Fruit fly (Drosophila melanogaster) whole organism, embryonic: ENCODE measurements around the gene siz.

Source experiments
- Adf1 ChIP-seq: fragments of 200-800 bp; sonication (Bioruptor generic); IDR thresholded peaks from 2 replicates; pipeline ENCODE4 v1.3.6; 2022; ENCODE audit warnings: missing biosample characterization, missing genetic modification characterization
- CG10321 ChIP-seq: fragments of 200-800 bp; sonication (Bioruptor generic); IDR thresholded peaks from 2 replicates; pipeline ENCODE4 v1.3.6; 2022; ENCODE audit warnings: missing biosample characterization, missing genetic modification characterization
- CG10366 ChIP-seq: fragments of 200-800 bp; sonication (Bioruptor generic); IDR thresholded peaks from 2 replicates; pipeline ENCODE4 v1.3.6; 2022; ENCODE audit warnings: missing biosample characterization, missing genetic modification characterization
- CG14667 ChIP-seq: fragments of 200-800 bp; sonication (Bioruptor generic); IDR thresholded peaks from 2 replicates; pipeline ENCODE4 v1.3.6; 2022; ENCODE audit warnings: missing biosample characterization, missing genetic modification characterization
- CG15479 ChIP-seq: fragments of 200-800 bp; sonication (Bioruptor generic); optimal IDR thresholded peaks from 3 replicates; lab custom pipeline; 2019; ENCODE audit warnings: missing biosample characterization, mild to moderate bottlenecking, missing genetic modification characterization, moderate library complexity
- CG15601 ChIP-seq: fragments of 200-800 bp; sonication (Bioruptor generic); optimal IDR thresholded peaks from 3 replicates; lab custom pipeline; 2019; ENCODE audit warnings: missing biosample characterization, mild to moderate bottlenecking, missing genetic modification characterization, moderate library complexity
- CG17802 ChIP-seq: fragments of 200-800 bp; sonication (Bioruptor generic); optimal IDR thresholded peaks from 2 replicates; lab custom pipeline; 2018; ENCODE audit warnings: missing biosample characterization, mild to moderate bottlenecking, missing genetic modification characterization, moderate library complexity
- CG18262 ChIP-seq: fragments of 200-800 bp; optimal IDR thresholded peaks from 3 replicates; lab custom pipeline; 2019; ENCODE audit warnings: missing biosample characterization, mild to moderate bottlenecking, missing genetic modification characterization, moderate library complexity
- CG33557 ChIP-seq: fragments of 200-800 bp; sonication (Bioruptor generic); optimal IDR thresholded peaks from 2 replicates; lab custom pipeline; 2019; ENCODE audit warnings: missing biosample characterization, mild to moderate bottlenecking, missing genetic modification characterization, moderate library complexity
- CG42726 ChIP-seq: fragments of 200-800 bp; sonication (Bioruptor generic); IDR thresholded peaks from 2 replicates; pipeline ENCODE4 v1.3.6; 2022; ENCODE audit warnings: missing biosample characterization, missing genetic modification characterization; ENCODE audit not compliant: partially characterized antibody
- CG5180 ChIP-seq: fragments of 200-800 bp; sonication (Bioruptor generic); optimal IDR thresholded peaks from 3 replicates; lab custom pipeline; 2017; ENCODE audit warnings: missing biosample characterization, missing genetic modification characterization, mild to moderate bottlenecking, moderate library complexity, missing genetic modification reagents
- D ChIP-seq, 2 experiments: fragments of 200-800 bp in 1 of 2; fragments of >200 bp in 1 of 2; sonication (Bioruptor generic) in 1 of 2; optimal IDR thresholded peaks; 2 replicates in 1 of 2; 3 replicates in 1 of 2; lab custom pipeline; 2017; ENCODE audit warnings: mild to moderate bottlenecking in 1 of 2, missing biosample characterization in 1 of 2, missing genetic modification characterization in 1 of 2, missing genetic modification reagents in 1 of 2
- Eip74EF ChIP-seq, 2 experiments: fragments of 200-800 bp in 1 of 2; fragments of >200 bp in 1 of 2; sonication (Bioruptor generic) in 1 of 2; optimal IDR thresholded peaks; 2 replicates each; lab custom pipeline; 2017 to 2019; ENCODE audit warnings: missing biosample characterization in 2 of 2, missing genetic modification characterization in 2 of 2, mild to moderate bottlenecking in 1 of 2, moderate library complexity in 1 of 2
- HLH54F ChIP-seq: fragments of 200-800 bp; sonication (Bioruptor generic); optimal IDR thresholded peaks from 3 replicates; lab custom pipeline; 2016; ENCODE audit warnings: missing biosample characterization, missing genetic modification characterization
- HmgZ ChIP-seq: fragments of 200-800 bp; sonication (Bioruptor generic); optimal IDR thresholded peaks from 2 replicates; lab custom pipeline; 2018; ENCODE audit warnings: missing biosample characterization, mild to moderate bottlenecking, missing genetic modification characterization
- Hmr ChIP-seq: fragments of 200-800 bp; sonication (Bioruptor generic); optimal IDR thresholded peaks from 3 replicates; lab custom pipeline; 2017; ENCODE audit warnings: mild to moderate bottlenecking, missing biosample characterization, missing genetic modification reagents, missing genetic modification characterization
- Hr39 ChIP-seq: fragments of >200 bp; optimal IDR thresholded peaks from 2 replicates; lab custom pipeline; 2017
- MESR4 ChIP-seq: fragments of 200-800 bp; sonication (Bioruptor generic); optimal IDR thresholded peaks from 2 replicates; lab custom pipeline; 2018; ENCODE audit warnings: missing biosample characterization, mild to moderate bottlenecking, missing genetic modification characterization, moderate library complexity
- Max ChIP-seq: fragments of 200-800 bp; sonication (Bioruptor generic); optimal IDR thresholded peaks from 2 replicates; lab custom pipeline; 2016; ENCODE audit warnings: missing biosample characterization, mild to moderate bottlenecking, missing genetic modification characterization
- Med ChIP-seq: fragments of 200-800 bp; sonication (Bioruptor generic); peaks from one replicate; lab custom pipeline; 2016; ENCODE audit warnings: missing biosample characterization, missing genetic modification characterization, mild to moderate bottlenecking, inconsistent platforms, moderate library complexity
- abd-A ChIP-seq: fragments of 200-800 bp; sonication (Bioruptor generic); optimal IDR thresholded peaks from 3 replicates; lab custom pipeline; 2019; ENCODE audit warnings: missing biosample characterization, mild to moderate bottlenecking, missing genetic modification characterization, moderate library complexity
- ac ChIP-seq: fragments of 200-800 bp; sonication (Bioruptor generic); optimal IDR thresholded peaks from 3 replicates; lab custom pipeline; 2017; ENCODE audit warnings: missing biosample characterization, mild to moderate bottlenecking, missing genetic modification characterization
- amos ChIP-seq: fragments of 200-800 bp; sonication (Bioruptor generic); IDR thresholded peaks from 2 replicates; pipeline ENCODE4 v1.3.6; 2022; ENCODE audit warnings: missing biosample characterization, missing genetic modification characterization; ENCODE audit not compliant: partially characterized antibody
- esg ChIP-seq: fragments of 200-800 bp; sonication (Bioruptor generic); conservative IDR thresholded peaks from 2 replicates; pipeline ENCODE4 v1.3.6; 2022; ENCODE audit warnings: missing biosample characterization, missing genetic modification characterization
- fd96Cb ChIP-seq: fragments of 200-800 bp; sonication (Bioruptor generic); optimal IDR thresholded peaks from 2 replicates; lab custom pipeline; 2018; ENCODE audit warnings: missing biosample characterization, mild to moderate bottlenecking, missing genetic modification characterization, moderate library complexity
- grn ChIP-seq: fragments of 200-800 bp; sonication (Bioruptor generic); optimal IDR thresholded peaks from 3 replicates; lab custom pipeline; 2017; ENCODE audit warnings: missing biosample characterization, missing genetic modification characterization
- hth ChIP-seq: fragments of >200 bp; optimal IDR thresholded peaks from 2 replicates; lab custom pipeline; 2017; ENCODE audit warnings: inconsistent platforms
- kah ChIP-seq: fragments of 200-800 bp; sonication (Bioruptor generic); optimal IDR thresholded peaks from 2 replicates; lab custom pipeline; 2018; ENCODE audit warnings: missing biosample characterization, mild to moderate bottlenecking, missing genetic modification characterization
- klu ChIP-seq: fragments of 200-800 bp; sonication (Bioruptor generic); IDR thresholded peaks from 2 replicates; pipeline ENCODE4 v1.3.6; 2022; ENCODE audit warnings: missing biosample characterization, missing genetic modification characterization
- kni ChIP-seq: fragments of 200-800 bp; sonication (Bioruptor generic); optimal IDR thresholded peaks from 3 replicates; lab custom pipeline; 2017; ENCODE audit warnings: mild to moderate bottlenecking, missing biosample characterization, missing genetic modification reagents, missing genetic modification characterization
- lov ChIP-seq, 2 experiments: fragments of 200-800 bp in 1 of 2; fragments of >200 bp in 1 of 2; sonication (Bioruptor generic) in 1 of 2; IDR thresholded peaks in 1 of 2; optimal IDR thresholded peaks in 1 of 2; 2 replicates in 1 of 2; 3 replicates in 1 of 2; pipeline versions ENCODE4 v1.3.6 to Lab custom; 2017 to 2022; ENCODE audit warnings: missing biosample characterization in 1 of 2, missing genetic modification characterization in 1 of 2
- mirr ChIP-seq: fragments of 200-800 bp; sonication (Bioruptor generic); optimal IDR thresholded peaks from 3 replicates; lab custom pipeline; 2018; ENCODE audit warnings: missing biosample characterization, mild to moderate bottlenecking, missing genetic modification characterization
- nau ChIP-seq: fragments of 200-800 bp; sonication (Bioruptor generic); optimal IDR thresholded peaks from 3 replicates; lab custom pipeline; 2017; ENCODE audit warnings: missing biosample characterization, mild to moderate bottlenecking, missing genetic modification characterization, missing genetic modification reagents
- nerfin-2 ChIP-seq: fragments of 200-800 bp; sonication (Bioruptor generic); IDR thresholded peaks from 2 replicates; pipeline ENCODE4 v1.3.6; 2022; ENCODE audit warnings: missing biosample characterization, missing genetic modification characterization; ENCODE audit not compliant: partially characterized antibody
- onecut ChIP-seq: fragments of 200-800 bp; sonication (Bioruptor generic); IDR thresholded peaks from 2 replicates; pipeline ENCODE4 v1.3.6; 2022; ENCODE audit warnings: missing biosample characterization, missing genetic modification characterization
- pho ChIP-seq: fragments of 200-800 bp; sonication (Bioruptor generic); optimal IDR thresholded peaks from 2 replicates; lab custom pipeline; 2016; ENCODE audit warnings: missing biosample characterization, missing genetic modification characterization
- rib ChIP-seq: fragments of 200-800 bp; sonication (Bioruptor generic); IDR thresholded peaks from 2 replicates; pipeline ENCODE4 v1.3.6; 2022; ENCODE audit warnings: missing biosample characterization, missing genetic modification characterization
- run ChIP-seq: fragments of 200-800 bp; sonication (Bioruptor generic); optimal IDR thresholded peaks from 3 replicates; lab custom pipeline; 2018; ENCODE audit warnings: missing biosample characterization, mild to moderate bottlenecking, missing genetic modification characterization
- sens ChIP-seq: fragments of 200-800 bp; sonication (Bioruptor generic); peaks from one replicate; lab custom pipeline; 2016; ENCODE audit warnings: missing biosample characterization, missing genetic modification characterization
- shn ChIP-seq: fragments of 200-800 bp; sonication (Bioruptor generic); optimal IDR thresholded peaks from 3 replicates; lab custom pipeline; 2016; ENCODE audit warnings: missing biosample characterization, missing genetic modification characterization
- slp2 ChIP-seq: fragments of 200-800 bp; sonication (Bioruptor generic); optimal IDR thresholded peaks from 2 replicates; lab custom pipeline; 2016; ENCODE audit warnings: missing biosample characterization, missing genetic modification characterization
- sqz ChIP-seq: fragments of 200-800 bp; sonication (Bioruptor generic); optimal IDR thresholded peaks from 3 replicates; lab custom pipeline; 2018; ENCODE audit warnings: missing biosample characterization, mild to moderate bottlenecking, missing genetic modification characterization
- sr ChIP-seq: fragments of 200-800 bp; sonication (Bioruptor generic); IDR thresholded peaks from 3 replicates; pipeline ENCODE4 v1.3.6; 2022; ENCODE audit warnings: missing biosample characterization, missing genetic modification characterization
- tll ChIP-seq, 2 experiments: fragments of 200-800 bp in 1 of 2; fragments of >200 bp in 1 of 2; sonication (Bioruptor generic) in 1 of 2; optimal IDR thresholded peaks; 2 replicates each; lab custom pipeline; 2017 to 2019; ENCODE audit warnings: missing biosample characterization in 2 of 2, missing genetic modification characterization in 2 of 2, mild to moderate bottlenecking in 1 of 2, moderate library complexity in 1 of 2
- twi ChIP-seq: fragments of 200-800 bp; optimal IDR thresholded peaks from 2 replicates; lab custom pipeline; 2019; ENCODE audit warnings: missing biosample characterization, mild to moderate bottlenecking, missing genetic modification characterization, moderate library complexity
- vvl ChIP-seq: fragments of 200-800 bp; sonication (Bioruptor generic); IDR thresholded peaks from 2 replicates; pipeline ENCODE4 v1.3.6; 2022; ENCODE audit warnings: missing biosample characterization, missing genetic modification characterization

The siz gene

DNA sequence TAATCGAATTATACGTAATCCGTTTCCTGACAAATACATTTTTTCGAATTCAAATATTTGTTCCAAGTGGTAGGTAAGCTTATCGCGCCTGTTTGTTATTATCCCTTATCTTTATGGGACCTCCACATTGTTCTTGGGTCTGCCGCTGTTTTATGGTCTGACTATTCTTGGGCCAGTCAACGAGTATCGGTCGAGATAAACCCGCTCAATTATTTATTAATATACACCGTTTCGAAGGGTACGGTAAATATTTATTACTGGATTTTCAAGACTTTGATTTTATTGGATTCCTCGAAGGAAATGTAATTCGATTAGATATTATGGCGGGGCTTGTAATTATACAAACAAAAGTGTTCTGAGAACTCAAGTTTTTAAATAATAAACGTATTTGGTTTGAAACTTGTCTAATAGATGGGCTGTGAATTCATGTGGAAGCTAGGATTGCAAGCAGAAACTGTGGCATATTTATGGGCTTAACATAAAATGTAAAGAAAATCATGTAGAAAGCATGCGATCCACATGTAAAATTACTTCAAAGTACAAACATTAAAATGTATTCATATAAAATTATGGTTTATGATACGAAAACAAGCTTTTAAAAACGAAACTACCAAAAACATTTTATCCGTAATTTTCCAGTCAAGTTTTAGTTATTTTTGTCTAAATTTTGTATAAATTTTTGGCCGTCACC lies 31.0 kb downstream of the siz start, which contains the start of gene CG43072 (continued):
- no peak for TF ChIP-seq Max (GFP tag; lab: Kevin White, UChicago)
- TF ChIP-seq CG15601 (tag; lab: Kevin White, UChicago) = peak; percentile 7
- no peak for TF ChIP-seq CG5180 (GFP tag; lab: Kevin White, UChicago)
- no peak for TF ChIP-seq HLH54F
- no peak for TF ChIP-seq fd96Cb (tag; lab: Kevin White, UChicago)
- no peak for TF ChIP-seq CG10366
- TF ChIP-seq shn (GFP tag; lab: Kevin White, UChicago) = no peak
- peak; percentile 14; the same call in 1 of the 2 replicates for TF ChIP-seq Adf1
- peak; percentile 22 for TF ChIP-seq run
- TF ChIP-seq CG42726 (GFP tag; lab: Robert Waterston, UW) = no peak
- TF ChIP-seq nerfin-2 (GFP tag; lab: Robert Waterston, UW) = no peak
- peak; percentile 43 for TF ChIP-seq sqz (GFP tag; lab: Kevin White, UChicago)
- TF ChIP-seq esg (GFP tag; lab: Robert Waterston, UW) = no peak
- no peak for TF ChIP-seq hth (lab: Kevin White, UChicago)
- no peak for TF ChIP-seq lov (optimal IDR thresholded peaks at IDR 0.05; lab: Kevin White, UChicago)
- TF ChIP-seq lov (GFP tag; IDR thresholded peaks at IDR 0.05; lab: Robert Waterston, UW) = no peak
- TF ChIP-seq pho = no peak
- no peak for TF ChIP-seq Hr39 (lab: Kevin White, UChicago)
- TF ChIP-seq mirr (GFP tag; lab: Kevin White, UChicago) = peak; percentile 84
- TF ChIP-seq CG14667 = no peak
- no peak for TF ChIP-seq CG10321 (GFP tag; lab: Robert Waterston, UW)
- TF ChIP-seq nau (GFP tag; lab: Kevin White, UChicago) = peak; percentile 25
- TF ChIP-seq CG18262 (tag; lab: Kevin White, UChicago) = no peak
- TF ChIP-seq sr (GFP tag; lab: Robert Waterston, UW) = no peak
- peak; percentile 53 for TF ChIP-seq HmgZ (tag; lab: Kevin White, UChicago)
- no peak for TF ChIP-seq klu (GFP tag; lab: Robert Waterston, UW)
- no peak for TF ChIP-seq MESR4
- TF ChIP-seq sens (GFP tag; lab: Kevin White, UChicago) = peak; percentile 75
- peak in 1 of 2 experiments; percentile 49 for TF ChIP-seq Eip74EF (GFP tag; optimal IDR thresholded peaks at IDR 0.05; lab: Kevin White, UChicago)
- TF ChIP-seq abd-A (tag; lab: Kevin White, UChicago) = no peak

DNA sequence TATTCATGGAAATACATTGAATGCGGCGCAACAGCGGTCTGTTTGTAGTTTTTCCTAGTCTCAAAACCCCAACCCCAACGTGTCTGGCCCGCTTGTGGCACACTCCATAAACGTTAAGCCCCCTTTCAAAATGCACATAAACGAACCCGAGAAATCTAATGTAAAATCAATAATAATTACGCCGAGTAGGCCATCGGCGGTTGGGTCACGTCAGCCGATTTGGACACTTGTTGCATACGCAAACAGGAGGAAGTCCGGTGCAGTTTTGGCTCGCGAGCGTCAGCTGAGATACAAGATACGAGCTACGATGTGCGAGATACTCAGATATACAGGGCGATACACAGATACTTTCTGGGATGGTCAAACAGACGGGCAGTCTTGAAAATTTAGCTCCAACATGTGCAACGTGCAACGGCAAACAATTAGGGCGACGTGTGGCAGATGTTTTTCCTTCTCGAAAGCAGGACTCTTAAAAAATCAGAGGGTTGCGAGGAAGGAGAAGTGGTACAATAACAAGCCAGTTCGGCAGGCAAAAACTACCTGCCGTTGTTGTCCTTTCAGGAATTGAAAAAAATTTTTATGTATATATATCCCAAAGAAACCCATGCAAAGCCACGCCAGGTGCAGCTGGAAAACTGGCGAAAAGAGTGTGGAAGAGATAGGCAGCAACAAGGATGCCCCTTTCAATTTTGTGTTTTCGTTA lies 32.0 kb downstream of the siz start:
- TF ChIP-seq sens (GFP tag; lab: Kevin White, UChicago) = peak; percentile 56
- peak; percentile 61; the same call in 1 of the 2 replicates for TF ChIP-seq vvl (GFP tag; lab: Robert Waterston, UW)
- no peak for TF ChIP-seq Hmr
- TF ChIP-seq twi = peak; percentile 81
- TF ChIP-seq grn (GFP tag; lab: Kevin White, UChicago) = peak; percentile 27
- peak; percentile 21 for TF ChIP-seq D (optimal IDR thresholded peaks at IDR 0.05; lab: Kevin White, UChicago)
- no peak for TF ChIP-seq D (GFP tag; optimal IDR thresholded peaks at IDR 0.05; lab: Kevin White, UChicago)
- 0 out of 2 replicates have a peak, but pooled peaks have one; percentile 11 for TF ChIP-seq amos (GFP tag; lab: Robert Waterston, UW)
- TF ChIP-seq CG15479 (GFP tag; lab: Kevin White, UChicago) = peak; percentile 72
- TF ChIP-seq rib (GFP tag; lab: Robert Waterston, UW) = 0 out of 2 replicates have a peak, but pooled peaks have one; percentile 23
- peak; percentile 87 for TF ChIP-seq kni
- no peak for TF ChIP-seq CG33557 (GFP tag; lab: Kevin White, UChicago)
- TF ChIP-seq slp2 = no peak
- no peak for TF ChIP-seq CG17802 (tag; lab: Kevin White, UChicago)
- peak in 1 of 2 experiments; percentile 66 for TF ChIP-seq tll (GFP tag; optimal IDR thresholded peaks at IDR 0.05; lab: Kevin White, UChicago)
- peak; percentile 53 for TF ChIP-seq Med (GFP tag; lab: Kevin White, UChicago)
- peak; percentile 88 for TF ChIP-seq ac (GFP tag; lab: Kevin White, UChicago)
- peak; percentile 45; the same call in 1 of the 2 replicates for TF ChIP-seq onecut
- peak; percentile 30 for TF ChIP-seq kah (GFP tag; lab: Kevin White, UChicago)
